Fruit fly (Drosophila melanogaster) whole organism, embryonic: ENCODE measurements around the gene CG14636.

ENCODE experiments used
- CG9437 ChIP-seq: fragments of 200-800 bp; sonication (Bioruptor generic); optimal IDR thresholded peaks from 2 replicates; lab custom pipeline; 2018; ENCODE audit warnings: missing biosample characterization, mild to moderate bottlenecking, missing genetic modification characterization
- CrebB ChIP-seq: fragments of 200-800 bp; sonication (Bioruptor generic); optimal IDR thresholded peaks from 3 replicates; lab custom pipeline; 2018; ENCODE audit warnings: missing biosample characterization, mild to moderate bottlenecking, missing genetic modification characterization
- TFAM ChIP-seq: fragments of 200-800 bp; sonication (Bioruptor generic); optimal IDR thresholded peaks from 2 replicates; lab custom pipeline; 2017; ENCODE audit warnings: missing biosample characterization, missing genetic modification characterization, inconsistent platforms
- gce ChIP-seq: fragments of 200-800 bp; sonication (Bioruptor generic); IDR thresholded peaks from 3 replicates; pipeline ENCODE4 v1.3.6; 2022; ENCODE audit warnings: missing biosample characterization, missing genetic modification characterization
- sd ChIP-seq: fragments of 200-800 bp; sonication (Bioruptor generic); optimal IDR thresholded peaks from 3 replicates; lab custom pipeline; 2018; ENCODE audit warnings: missing biosample characterization, mild to moderate bottlenecking, missing genetic modification characterization, moderate library complexity

DNA sequence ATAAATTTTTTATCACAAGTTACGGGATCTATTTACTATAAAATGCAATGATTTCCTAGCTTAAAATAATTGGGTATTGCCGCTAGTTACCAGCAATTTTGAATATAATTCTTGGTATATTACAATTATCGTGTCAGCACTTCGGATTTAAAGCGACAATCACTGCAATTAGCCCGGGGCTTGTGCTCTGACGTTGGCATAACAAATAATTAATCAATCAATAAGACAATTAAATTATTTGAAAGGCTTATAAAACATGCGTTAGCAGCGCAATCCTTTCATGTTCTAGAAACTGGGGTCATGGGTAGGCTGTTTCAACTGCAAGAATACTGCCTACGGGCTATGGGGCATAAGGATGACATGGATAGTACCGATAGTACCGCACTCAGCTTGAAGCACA is 41.6 kb upstream of the CG14636 start, which contains the start of gene Or82a:
- no peak for TF ChIP-seq sd (tag; lab: Kevin White, UChicago)
- no peak for TF ChIP-seq CrebB (tag; lab: Kevin White, UChicago)
- no peak for TF ChIP-seq TFAM (GFP tag; lab: Kevin White, UChicago)
- TF ChIP-seq gce (GFP tag; lab: Robert Waterston, UW), result no peak
- TF ChIP-seq CG9437 (GFP tag; lab: Kevin White, UChicago), result no peak
